Fruit fly (Drosophila melanogaster): ENCODE data around the gene Dci.
A peak's percentile ranks its signal among the peaks of the same experiment; 100 is the strongest.

- TF ChIP-seq CG4496 (GFP tag; IDR thresholded peaks at IDR 0.05) (0 out of 3 replicates have a peak, but pooled peaks have one; percentile 31), CG8301 (tag; optimal IDR thresholded peaks at IDR 0.05) (no peak), rn (GFP tag; IDR thresholded peaks at IDR 0.05) (no peak), CG34367 (tag; optimal IDR thresholded peaks at IDR 0.05) (no peak), EcR (GFP tag; optimal IDR thresholded peaks at IDR 0.05) (no peak), CG8159 (tag; optimal IDR thresholded peaks at IDR 0.05) (no peak), CG9948 (tag; optimal IDR thresholded peaks at IDR 0.05) (no peak), CG10348 (GFP tag; IDR thresholded peaks at IDR 0.05) (no peak), D1 (tag; optimal IDR thresholded peaks at IDR 0.05) (no peak)
Observed at dm6 chr3L:815234-816200, 35.6 kb upstream of the Dci start.
